Worm (Caenorhabditis elegans) whole organism, L3 larva: Measurements from ENCODE around the gene lnkn-1.

Experiments used
- R02D3.7 ChIP-seq: fragments of 150-350 bp; optimal IDR thresholded peaks from 2 replicates; lab custom pipeline; 2014; ENCODE audit warnings: missing biosample characterization, missing genetic modification characterization
- ZK546.5 ChIP-seq: sonication (generic microtip); optimal IDR thresholded peaks from 2 replicates; lab custom pipeline; 2017; ENCODE audit warnings: missing biosample characterization, missing genetic modification characterization
- ceh-82 ChIP-seq: fragments of 150-350 bp; optimal IDR thresholded peaks from 2 replicates; lab custom pipeline; 2014; ENCODE audit warnings: missing biosample characterization, missing genetic modification characterization
- elt-2 ChIP-seq: sonication (generic microtip); optimal IDR thresholded peaks from 2 replicates; lab custom pipeline; 2016; ENCODE audit warnings: missing genetic modification reagents, mild to moderate bottlenecking, missing genetic modification characterization, missing compliant biosample characterization
- nhr-76 ChIP-seq: fragments of 150-350 bp; sonication (generic microtip); optimal IDR thresholded peaks from 5 replicates; lab custom pipeline; 2014; ENCODE audit warnings: missing biosample characterization, missing genetic modification characterization
- nhr-77 ChIP-seq: fragments of 150-350 bp; optimal IDR thresholded peaks from 2 replicates; lab custom pipeline; 2014; ENCODE audit warnings: missing biosample characterization, missing genetic modification characterization
- skn-1 ChIP-seq: fragments of 150-350 bp; optimal IDR thresholded peaks from 2 replicates; lab custom pipeline; 2014; ENCODE audit warnings: missing biosample characterization, missing genetic modification characterization
- unc-62 ChIP-seq: fragments of 150-350 bp; sonication (generic microtip); optimal IDR thresholded peaks from 4 replicates; lab custom pipeline; 2014; ENCODE audit warnings: missing biosample characterization, missing genetic modification reagents, missing genetic modification characterization

ce11 chrIII:8865294-8865766, 24.7 kb upstream of the lnkn-1 start:
- TF ChIP-seq nhr-77 (no peak), ZK546.5 (no peak), elt-2 (tag; lab: Kevin White, UChicago) (peak; percentile 84), unc-62 (GFP tag; lab: Kevin White, UChicago) (no peak), ceh-82 (tag; lab: Kevin White, UChicago) (no peak), R02D3.7 (tag; lab: Kevin White, UChicago) (peak; percentile 33), nhr-76 (no peak), skn-1 (tag; lab: Kevin White, UChicago) (no peak)
